Worm (Caenorhabditis elegans): ENCODE results near the gene sre-9.

The sre-9 gene

ce11 chrV:3919289-3919688 lies 24.5 kb downstream of the sre-9 start, which contains the start of gene srx-66:
Gene srx-66, plus strand, starts transcription at chrV:3919589.
- TF ChIP-seq unc-62 (GFP tag; optimal IDR thresholded peaks at IDR 0.05) (no peak), snpc-4 (tag; optimal IDR thresholded peaks at IDR 0.05) (no peak), unc-39 (tag; optimal IDR thresholded peaks at IDR 0.05) (no peak), elt-3 (tag; optimal IDR thresholded peaks at IDR 0.05) (no peak), lin-13 (GFP tag; optimal IDR thresholded peaks at IDR 0.05) (no peak), lin-39 (tag; optimal IDR thresholded peaks at IDR 0.05) (no peak), blmp-1 (tag; optimal IDR thresholded peaks at IDR 0.05; ENCODE audit: insufficient read depth) (no peak), mab-5 (tag; optimal IDR thresholded peaks at IDR 0.05) (no peak), nhr-10 (tag; optimal IDR thresholded peaks at IDR 0.05) (no peak), nhr-21 (tag; optimal IDR thresholded peaks at IDR 0.05) (no peak)

ce11 chrV:3921635-3922034 lies 26.9 kb downstream of the sre-9 start, which contains the start of gene srx-65:
Gene srx-65, plus strand, starts transcription at chrV:3921935.
- TF ChIP-seq unc-62 (GFP tag; optimal IDR thresholded peaks at IDR 0.05) (no peak), lin-39 (tag; optimal IDR thresholded peaks at IDR 0.05) (no peak), nhr-25 (tag; optimal IDR thresholded peaks at IDR 0.05) (no peak), ama-1 (optimal IDR thresholded peaks at IDR 0.05) (no peak), R02D3.7 (tag; optimal IDR thresholded peaks at IDR 0.05) (no peak), ztf-4 (tag; optimal IDR thresholded peaks at IDR 0.05) (no peak), nhr-11 (tag; optimal IDR thresholded peaks at IDR 0.05) (no peak), nhr-23 (tag; optimal IDR thresholded peaks at IDR 0.05) (no peak)

ce11 chrV:3922547-3922946 lies 27.8 kb downstream of the sre-9 start:
- TF ChIP-seq blmp-1 (tag; optimal IDR thresholded peaks at IDR 0.05; ENCODE audit: insufficient read depth) (no peak), unc-39 (tag; optimal IDR thresholded peaks at IDR 0.05) (no peak), sma-3 (GFP tag; optimal IDR thresholded peaks at IDR 0.05) (no peak), nhr-12 (tag; optimal IDR thresholded peaks at IDR 0.05) (no peak), ztf-1 (GFP tag; conservative IDR thresholded peaks at IDR 0.05) (no peak)

ce11 chrV:3927522-3927921 lies 32.8 kb downstream of the sre-9 start:
- TF ChIP-seq zag-1 (tag; optimal IDR thresholded peaks at IDR 0.05) (no peak), ceh-82 (tag; optimal IDR thresholded peaks at IDR 0.05) (no peak), unc-62 (GFP tag; optimal IDR thresholded peaks at IDR 0.05) (no peak), ceh-16 (tag; optimal IDR thresholded peaks at IDR 0.05) (no peak), mdl-1 (tag; optimal IDR thresholded peaks at IDR 0.05) (no peak), unc-55 (GFP tag; optimal IDR thresholded peaks at IDR 0.05) (no peak), ztf-11 (tag; optimal IDR thresholded peaks at IDR 0.05) (no peak), nhr-10 (tag; optimal IDR thresholded peaks at IDR 0.05) (no peak), lin-11 (tag; optimal IDR thresholded peaks at IDR 0.05) (no peak), Y55F3AM.14 (GFP tag; optimal IDR thresholded peaks at IDR 0.05) (no peak), sma-3 (GFP tag; optimal IDR thresholded peaks at IDR 0.05) (no peak), lin-39 (tag; optimal IDR thresholded peaks at IDR 0.05) (no peak), nhr-77 (tag; optimal IDR thresholded peaks at IDR 0.05) (no peak), mbf-1 (tag; optimal IDR thresholded peaks at IDR 0.05) (no peak), skn-1 (tag; optimal IDR thresholded peaks at IDR 0.05) (no peak), ztf-1 (GFP tag; conservative IDR thresholded peaks at IDR 0.05) (no peak), sem-4 (tag; optimal IDR thresholded peaks at IDR 0.05) (no peak), snpc-4 (tag; optimal IDR thresholded peaks at IDR 0.05) (no peak)

- TF ChIP-seq nhr-23 (tag; optimal IDR thresholded peaks at IDR 0.05): no peak
- TF ChIP-seq lin-39 (tag; optimal IDR thresholded peaks at IDR 0.05): no peak
- TF ChIP-seq nhr-25 (tag; optimal IDR thresholded peaks at IDR 0.05): no peak
- no peak for TF ChIP-seq unc-55 (GFP tag; optimal IDR thresholded peaks at IDR 0.05)
- no peak for TF ChIP-seq nhr-129 (tag; optimal IDR thresholded peaks at IDR 0.05)
- TF ChIP-seq dmd-4 (tag; optimal IDR thresholded peaks at IDR 0.05): no peak
Measured at ce11 chrV:3929099-3929498, 34.3 kb downstream of the sre-9 start, which contains the start of gene srx-64. Gene srx-64, plus strand, starts transcription at chrV:3929399.

ce11 chrV:3931326-3931725 lies 36.6 kb downstream of the sre-9 start, which contains the start of gene srx-63:
Gene srx-63, plus strand, starts transcription at chrV:3931626.
- TF ChIP-seq sma-9 (GFP tag; optimal IDR thresholded peaks at IDR 0.05) (no peak), sma-9 (tag; optimal IDR thresholded peaks at IDR 0.05) (no peak), elt-1 (tag; optimal IDR thresholded peaks at IDR 0.05) (no peak), ama-1 (optimal IDR thresholded peaks at IDR 0.05) (no peak), skn-1 (tag; optimal IDR thresholded peaks at IDR 0.05) (no peak), fos-1 (tag; optimal IDR thresholded peaks at IDR 0.05) (no peak), F13H6.1 (tag; optimal IDR thresholded peaks at IDR 0.05) (no peak), nhr-6 (tag; optimal IDR thresholded peaks at IDR 0.05) (no peak), nhr-25 (tag; optimal IDR thresholded peaks at IDR 0.05) (no peak)

Data from whole organism, L2 larva.